Worm (Caenorhabditis elegans) whole organism, L4 larva: ENCODE results near the gene str-106.

Experiments used
- D1046.2 ChIP-seq: fragments of 200-800 bp; sonication (Bioruptor generic); IDR thresholded peaks from 2 replicates; pipeline ENCODE4 v1.3.6; 2022; ENCODE audit warnings: missing genetic modification characterization, missing compliant biosample characterization
- F44E2.7 ChIP-seq: fragments of 200-800 bp; sonication (Bioruptor generic); IDR thresholded peaks from 2 replicates; pipeline ENCODE4 v2.1.2; 2022; ENCODE audit warnings: missing genetic modification characterization, missing compliant biosample characterization
- T20F7.1 ChIP-seq: fragments of 200-800 bp; sonication (Bioruptor generic); optimal IDR thresholded peaks from 2 replicates; lab custom pipeline; 2018; ENCODE audit warnings: mild to moderate bottlenecking, missing genetic modification characterization, missing compliant biosample characterization
- T26A8.4 ChIP-seq: fragments of 200-800 bp; sonication (Bioruptor generic); IDR thresholded peaks from 2 replicates; pipeline ENCODE4 v1.3.6; 2022; ENCODE audit warnings: missing genetic modification characterization, missing compliant biosample characterization
- Y5F2A.4 ChIP-seq: fragments of 200-800 bp; sonication (Bioruptor generic); optimal IDR thresholded peaks from 2 replicates; lab custom pipeline; 2018; ENCODE audit warnings: mild to moderate bottlenecking, missing genetic modification characterization, missing compliant biosample characterization
- aly-2 ChIP-seq: sonication (generic microtip); optimal IDR thresholded peaks from 2 replicates; lab custom pipeline; 2018; ENCODE audit warnings: missing biosample characterization, missing genetic modification characterization
- ama-1 ChIP-seq: fragments of 150-350 bp; optimal IDR thresholded peaks from 2 replicates; lab custom pipeline; 2014; ENCODE audit warnings: inconsistent platforms, mixed read lengths
- arid-1 ChIP-seq: fragments of 200-800 bp; sonication (Bioruptor generic); conservative IDR thresholded peaks from 2 replicates; pipeline ENCODE4 v1.3.6; 2022; ENCODE audit warnings: missing genetic modification reagents, missing genetic modification characterization, missing compliant biosample characterization
- ceh-32 ChIP-seq: sonication (generic microtip); optimal IDR thresholded peaks from 2 replicates; lab custom pipeline; 2016; ENCODE audit warnings: mild to moderate bottlenecking, missing genetic modification characterization, missing compliant biosample characterization; ENCODE audit not compliant: poor library complexity
- ceh-62 ChIP-seq: sonication (generic microtip); optimal IDR thresholded peaks from 2 replicates; lab custom pipeline; 2017; ENCODE audit warnings: missing biosample characterization, missing genetic modification characterization
- ceh-82 ChIP-seq: sonication (generic microtip); optimal IDR thresholded peaks from 2 replicates; lab custom pipeline; 2017; ENCODE audit warnings: missing biosample characterization, missing genetic modification characterization
- ctbp-1 ChIP-seq: fragments of 200-800 bp; sonication (Bioruptor generic); IDR thresholded peaks from 2 replicates; pipeline ENCODE4 v1.3.6; 2022; ENCODE audit warnings: missing genetic modification reagents, missing genetic modification characterization, missing compliant biosample characterization
- daf-19 ChIP-seq: fragments of 200-800 bp; sonication (Bioruptor generic); conservative IDR thresholded peaks from 2 replicates; pipeline ENCODE4 v1.3.6; 2022; ENCODE audit warnings: missing genetic modification characterization, missing compliant biosample characterization
- dmd-6 ChIP-seq: fragments of 200-800 bp; sonication (Bioruptor generic); IDR thresholded peaks from 2 replicates; pipeline ENCODE4 v1.3.6; 2022; ENCODE audit warnings: missing genetic modification reagents, missing genetic modification characterization, missing compliant biosample characterization
- dpl-1 ChIP-seq: fragments of 150-350 bp; optimal IDR thresholded peaks from 2 replicates; lab custom pipeline; 2014; ENCODE audit warnings: missing biosample characterization, missing genetic modification reagents, missing genetic modification characterization
- egl-43 ChIP-seq: fragments of 200-800 bp; sonication (Bioruptor generic); IDR thresholded peaks from 2 replicates; pipeline ENCODE4 v1.3.6; 2022; ENCODE audit warnings: missing genetic modification reagents, missing genetic modification characterization, missing compliant biosample characterization
- fkh-10 ChIP-seq: fragments of 150-350 bp; optimal IDR thresholded peaks from 2 replicates; lab custom pipeline; 2014; ENCODE audit warnings: missing biosample characterization, missing genetic modification reagents, missing genetic modification characterization
- hif-1 ChIP-seq, 2 experiments: sonication (generic microtip); optimal IDR thresholded peaks; 2 replicates each; lab custom pipeline; 2016 to 2017; ENCODE audit warnings: missing compliant biosample characterization in 2 of 2, missing genetic modification characterization in 2 of 2, missing genetic modification reagents in 2 of 2, missing genotype in 2 of 2, mild to moderate bottlenecking in 1 of 2
- hmg-1.1 ChIP-seq: fragments of 200-800 bp; sonication (Bioruptor generic); IDR thresholded peaks from 2 replicates; pipeline ENCODE4 v1.3.6; 2022; ENCODE audit warnings: missing genetic modification reagents, missing genetic modification characterization, missing compliant biosample characterization
- lin-13 ChIP-seq: fragments of 150-350 bp; optimal IDR thresholded peaks from 2 replicates; lab custom pipeline; 2014; ENCODE audit warnings: missing biosample characterization, missing genetic modification reagents, missing genetic modification characterization
- lin-15B ChIP-seq: fragments of 150-350 bp; sonication (generic microtip); optimal IDR thresholded peaks from 3 replicates; lab custom pipeline; 2014; ENCODE audit warnings: missing biosample characterization, missing genetic modification characterization
- madf-9 ChIP-seq: fragments of 200-800 bp; sonication (Bioruptor generic); conservative IDR thresholded peaks from 2 replicates; pipeline ENCODE4 v1.3.6; 2022; ENCODE audit warnings: missing genetic modification reagents, missing genetic modification characterization, missing compliant biosample characterization
- mdl-1 ChIP-seq, 2 experiments: fragments of 150-350 bp in 1 of 2; sonication (generic microtip) in 1 of 2; optimal IDR thresholded peaks; 2 replicates each; lab custom pipeline; 2014 to 2017; ENCODE audit warnings: missing biosample characterization in 2 of 2, missing genetic modification characterization in 2 of 2
- nhr-102 ChIP-seq: sonication (generic microtip); optimal IDR thresholded peaks from 2 replicates; lab custom pipeline; 2016; ENCODE audit warnings: mild to moderate bottlenecking, missing genetic modification characterization, moderate library complexity, missing compliant biosample characterization
- nhr-28 ChIP-seq: fragments of 150-350 bp; optimal IDR thresholded peaks from 2 replicates; lab custom pipeline; 2014; ENCODE audit warnings: missing biosample characterization, missing genetic modification characterization
- nhr-48 ChIP-seq: sonication (generic microtip); optimal IDR thresholded peaks from 2 replicates; lab custom pipeline; 2016; ENCODE audit warnings: mild to moderate bottlenecking, missing genetic modification characterization, missing compliant biosample characterization
- pha-4 ChIP-seq, 2 experiments: fragments of 150-350 bp in 1 of 2; fragments of 200-800 bp in 1 of 2; sonication (Bioruptor generic) in 1 of 2; IDR thresholded peaks in 1 of 2; optimal IDR thresholded peaks in 1 of 2; 2 replicates each; pipeline versions ENCODE4 v1.3.6 to Lab custom; 2014 to 2022; ENCODE audit warnings: missing genetic modification characterization in 2 of 2, missing genetic modification reagents in 2 of 2, missing biosample characterization in 1 of 2, missing compliant biosample characterization in 1 of 2
- sdz-12 ChIP-seq: fragments of 200-800 bp; sonication (Bioruptor generic); optimal IDR thresholded peaks from 2 replicates; lab custom pipeline; 2018; ENCODE audit warnings: mild to moderate bottlenecking, missing genetic modification characterization, missing compliant biosample characterization
- snpc-4 ChIP-seq: fragments of 150-350 bp; optimal IDR thresholded peaks from 2 replicates; lab custom pipeline; 2014; ENCODE audit warnings: missing biosample characterization, missing genetic modification characterization
- spr-3 ChIP-seq: fragments of 200-800 bp; sonication (Bioruptor generic); optimal IDR thresholded peaks from 2 replicates; lab custom pipeline; 2018; ENCODE audit warnings: mild to moderate bottlenecking, missing genetic modification characterization, missing compliant biosample characterization
- tra-1 ChIP-seq: fragments of 200-800 bp; sonication (Bioruptor generic); IDR thresholded peaks from 2 replicates; pipeline ENCODE4 v1.3.6; 2022; ENCODE audit warnings: missing genetic modification reagents, missing genetic modification characterization, missing compliant biosample characterization
- unc-130 ChIP-seq: sonication (generic microtip); optimal IDR thresholded peaks from 2 replicates; lab custom pipeline; 2016; ENCODE audit warnings: missing genetic modification reagents, missing genetic modification characterization, missing compliant biosample characterization
- unc-39 ChIP-seq: sonication (generic microtip); optimal IDR thresholded peaks from 2 replicates; lab custom pipeline; 2017; ENCODE audit warnings: missing biosample characterization, missing genetic modification characterization
- unc-62 ChIP-seq, 3 experiments: fragments of 150-350 bp in 1 of 3; sonication (generic microtip); optimal IDR thresholded peaks in 2 of 3; peaks in 1 of 3; 1 replicate in 1 of 3; 2 replicates in 2 of 3; lab custom pipeline; 2014 to 2017; ENCODE audit warnings: missing biosample characterization in 3 of 3, missing genetic modification characterization in 3 of 3, missing genetic modification reagents in 3 of 3, missing genotype in 1 of 3
- vab-7 ChIP-seq: fragments of 200-800 bp; sonication (Bioruptor generic); IDR thresholded peaks from 2 replicates; pipeline ENCODE4 v1.3.6; 2022; ENCODE audit warnings: missing genetic modification reagents, missing genetic modification characterization, missing compliant biosample characterization
- zfp-2 ChIP-seq: sonication (generic microtip); optimal IDR thresholded peaks from 2 replicates; lab custom pipeline; 2016; ENCODE audit warnings: mild to moderate bottlenecking, missing genetic modification characterization, missing compliant biosample characterization
- zfp-3 ChIP-seq: fragments of 200-800 bp; sonication (Bioruptor generic); conservative IDR thresholded peaks from 2 replicates; pipeline ENCODE4 v1.3.6; 2022; ENCODE audit warnings: missing genetic modification reagents, missing genetic modification characterization, missing compliant biosample characterization
- ztf-7 ChIP-seq: fragments of 150-350 bp; optimal IDR thresholded peaks from 2 replicates; lab custom pipeline; 2014; ENCODE audit warnings: missing biosample characterization, missing genetic modification characterization

Gene str-106

DNA sequence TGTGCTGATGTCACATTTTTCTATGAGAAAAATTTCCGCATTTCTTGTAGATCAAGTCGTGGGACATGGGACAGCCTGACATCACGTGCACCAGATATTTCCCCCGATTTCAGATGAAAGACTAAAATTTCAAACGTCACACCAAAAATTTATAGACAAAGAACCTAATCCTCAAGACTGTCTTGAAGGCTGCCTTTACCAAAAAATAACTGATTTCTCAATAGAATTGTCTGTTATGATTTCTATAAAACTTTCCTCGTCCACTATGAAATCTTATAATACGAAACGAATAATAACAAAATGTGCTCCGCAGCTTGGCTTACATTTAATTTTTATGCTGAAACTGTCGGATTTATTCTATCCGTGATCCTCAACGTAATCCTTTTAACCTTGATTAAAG lies at the start of gene str-106:
str-106 (plus strand) TSS at position 301 of the 400 bp plus-strand sequence.
- TF ChIP-seq dmd-6 (no peak), hif-1 (tag; optimal IDR thresholded peaks at IDR 0.05; lab: Kevin White, UChicago) (no peak), daf-19 (GFP tag; lab: Robert Waterston, UW) (no peak), dpl-1 (GFP tag; lab: Kevin White, UChicago) (no peak), hmg-1.1 (GFP tag; lab: Robert Waterston, UW) (no peak), Y5F2A.4 (GFP tag; lab: Kevin White, UChicago) (no peak), F44E2.7 (GFP tag; lab: Robert Waterston, UW) (no peak), ztf-7 (tag; lab: Kevin White, UChicago) (no peak)

DNA sequence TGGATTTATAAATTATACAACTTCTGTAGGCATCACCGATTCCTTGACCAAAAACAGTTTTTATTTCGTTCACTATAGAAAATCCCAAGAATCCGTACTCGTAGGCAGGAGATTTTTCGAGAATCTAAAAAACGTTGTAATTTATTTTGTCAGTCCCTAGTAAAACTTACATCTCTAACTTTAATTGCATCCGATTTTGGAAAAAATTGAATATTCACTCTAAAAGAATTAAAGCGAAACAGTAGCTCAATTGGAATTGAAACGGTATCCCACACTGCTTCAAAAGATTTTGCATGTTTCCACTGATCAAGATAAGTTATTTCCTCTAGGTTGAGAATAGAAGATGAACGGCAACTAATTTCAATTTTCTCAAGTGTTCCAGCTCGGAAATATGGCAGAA lies 49.2 kb upstream of the str-106 start, which contains the start of gene fbxa-142:
fbxa-142 (minus strand) TSS at position 101 of the 400 bp plus-strand sequence.
- TF ChIP-seq ceh-32 (tag; lab: Kevin White, UChicago) (no peak), unc-62 (GFP tag; optimal IDR thresholded peaks at IDR 0.05 in 1 of 2; lab: Kevin White, UChicago) (peak in 1 of 2 experiments; percentile 27), unc-62 (tag; optimal IDR thresholded peaks at IDR 0.05; lab: Kevin White, UChicago) (no peak)

DNA sequence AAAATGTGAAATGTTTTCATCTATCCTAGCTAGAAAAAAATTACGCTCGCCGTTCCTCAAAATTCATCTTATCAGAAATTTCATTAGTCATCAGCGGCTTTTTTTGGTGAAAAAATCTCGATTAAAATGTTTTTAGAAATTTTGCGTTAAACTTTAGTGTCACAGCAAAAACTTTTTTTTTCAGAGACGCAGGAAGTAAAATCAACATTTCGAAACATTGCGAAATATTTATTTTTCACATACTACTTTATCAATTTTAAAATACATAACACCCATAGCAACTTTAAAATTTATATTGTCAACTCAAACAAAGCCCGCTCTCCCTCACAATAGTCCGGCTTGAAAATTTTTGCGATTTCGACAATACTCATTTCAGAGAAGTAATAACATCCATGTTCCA lies 48.2 kb upstream of the str-106 start:
- TF ChIP-seq unc-62 (GFP tag; optimal IDR thresholded peaks at IDR 0.05 in 1 of 2; lab: Kevin White, UChicago) = peak in 1 of 2 experiments; percentile 7
- no peak for TF ChIP-seq unc-62 (tag; optimal IDR thresholded peaks at IDR 0.05; lab: Kevin White, UChicago)
- TF ChIP-seq mdl-1 (tag; optimal IDR thresholded peaks at IDR 0.05; lab: Kevin White, UChicago) = no peak

DNA sequence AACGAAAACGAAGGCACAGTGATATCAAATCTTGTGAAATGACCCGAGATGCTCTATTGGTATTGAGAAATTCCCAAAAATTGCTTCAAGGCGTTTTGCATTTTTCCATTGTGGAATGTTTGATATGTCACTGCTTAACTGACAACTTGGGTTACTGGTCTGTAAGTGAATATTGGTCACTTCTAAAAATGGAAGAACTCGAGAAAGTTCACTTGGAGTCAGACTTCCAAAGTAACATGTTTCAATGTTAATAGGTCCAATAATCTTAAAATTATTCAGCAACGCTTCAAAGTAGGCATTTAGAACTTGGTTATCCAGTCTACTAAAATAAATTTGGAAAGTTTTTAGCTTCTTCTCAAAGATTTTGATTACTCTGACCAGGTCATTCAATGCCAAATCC lies 47.7 kb upstream of the str-106 start, which contains the start of gene fbxa-144:
fbxa-144 (minus strand) TSS at position 101 of the 400 bp plus-strand sequence.
- no peak for TF ChIP-seq T20F7.1 (GFP tag; lab: Kevin White, UChicago)
- TF ChIP-seq egl-43 = no peak
- no peak for TF ChIP-seq D1046.2 (GFP tag; lab: Robert Waterston, UW)
- TF ChIP-seq arid-1 (GFP tag; lab: Robert Waterston, UW) = no peak
- no peak for TF ChIP-seq ctbp-1 (GFP tag; lab: Robert Waterston, UW)
- no peak for TF ChIP-seq ceh-82
- TF ChIP-seq nhr-28 (tag; lab: Kevin White, UChicago) = no peak
- no peak for TF ChIP-seq unc-62 (GFP tag; optimal IDR thresholded peaks at IDR 0.05 in 1 of 2; lab: Kevin White, UChicago)
- TF ChIP-seq unc-62 (tag; optimal IDR thresholded peaks at IDR 0.05; lab: Kevin White, UChicago) = no peak
- TF ChIP-seq T26A8.4 (GFP tag; lab: Robert Waterston, UW) = no peak
- TF ChIP-seq unc-130 (GFP tag; lab: Kevin White, UChicago) = no peak
- no peak for TF ChIP-seq spr-3
- TF ChIP-seq unc-39 (tag; lab: Kevin White, UChicago) = no peak
- TF ChIP-seq nhr-102 (tag; lab: Kevin White, UChicago) = no peak
- no peak for TF ChIP-seq dpl-1 (GFP tag; lab: Kevin White, UChicago)
- TF ChIP-seq tra-1 (GFP tag; lab: Robert Waterston, UW) = no peak
- TF ChIP-seq zfp-2 (tag; lab: Kevin White, UChicago) = no peak
- no peak for TF ChIP-seq snpc-4 (tag; lab: Kevin White, UChicago)

DNA sequence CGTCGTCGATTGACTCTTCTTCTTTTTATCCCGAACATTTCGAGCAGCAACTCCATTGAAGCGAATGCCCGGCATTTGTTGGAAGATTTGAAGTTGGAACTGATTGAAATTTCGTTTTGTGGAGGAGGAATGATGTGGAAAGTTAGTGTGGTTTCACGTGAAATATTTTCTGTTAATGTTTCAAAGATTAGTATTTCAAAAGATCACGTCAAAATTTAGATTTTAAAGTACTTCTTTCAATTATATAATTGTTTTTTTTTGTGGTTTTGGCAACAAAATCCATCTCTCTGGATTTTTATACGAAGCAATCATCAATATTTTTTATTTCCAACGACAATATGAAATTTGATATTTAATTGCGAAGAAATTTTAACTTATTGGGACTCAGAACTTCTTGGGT lies 43.4 kb upstream of the str-106 start, which contains the start of gene F44G3.7:
F44G3.7 (minus strand) TSS at position 101 of the 400 bp plus-strand sequence.
- TF ChIP-seq unc-62 (GFP tag; optimal IDR thresholded peaks at IDR 0.05 in 1 of 2; lab: Kevin White, UChicago) (no peak), unc-62 (tag; optimal IDR thresholded peaks at IDR 0.05; lab: Kevin White, UChicago) (no peak), madf-9 (GFP tag; lab: Robert Waterston, UW) (no peak), nhr-28 (tag; lab: Kevin White, UChicago) (no peak)

ce11 chrV:16139529-16139928 lies 40.9 kb upstream of the str-106 start, which contains the start of gene clc-11:
Gene clc-11 (minus strand): TSS chrV:16139629.
- TF ChIP-seq T20F7.1 (GFP tag; lab: Kevin White, UChicago) (no peak), nhr-28 (tag; lab: Kevin White, UChicago) (no peak), fkh-10 (no peak), ama-1 (lab: Kevin White, UChicago) (no peak), aly-2 (tag; lab: Kevin White, UChicago) (no peak), ceh-32 (tag; lab: Kevin White, UChicago) (no peak), lin-15B (tag; lab: Kevin White, UChicago) (no peak), lin-13 (GFP tag; lab: Kevin White, UChicago) (no peak), ceh-62 (tag; lab: Kevin White, UChicago) (no peak), pha-4 (GFP tag; IDR thresholded peaks at IDR 0.05; lab: Robert Waterston, UW) (no peak), pha-4 (tag; optimal IDR thresholded peaks at IDR 0.05; lab: Kevin White, UChicago) (no peak), vab-7 (GFP tag; lab: Robert Waterston, UW) (no peak), nhr-48 (no peak), zfp-3 (GFP tag; lab: Robert Waterston, UW) (no peak), ceh-82 (no peak), mdl-1 (tag; optimal IDR thresholded peaks at IDR 0.05; lab: Kevin White, UChicago) (no peak), sdz-12 (GFP tag; lab: Kevin White, UChicago) (no peak)
- TF ChIP-seq, all 104 proteins: peak for 0
